Fruit fly (Drosophila melanogaster) whole organism, embryonic: Measurements from ENCODE around the gene Rab23.

Source experiments
- Bteb2 ChIP-seq: fragments of 200-800 bp; sonication (Bioruptor generic); optimal IDR thresholded peaks from 2 replicates; lab custom pipeline; 2016; ENCODE audit warnings: missing biosample characterization, missing genetic modification characterization
- CG11093 ChIP-seq: fragments of 200-800 bp; sonication (Bioruptor generic); IDR thresholded peaks from 3 replicates; pipeline ENCODE4 v1.3.6; 2022; ENCODE audit warnings: missing biosample characterization, missing genetic modification characterization
- CG11723 ChIP-seq: fragments of 200-800 bp; sonication (Bioruptor generic); optimal IDR thresholded peaks from 2 replicates; lab custom pipeline; 2017; ENCODE audit warnings: missing biosample characterization, mild to moderate bottlenecking, missing genetic modification characterization
- CG12769 ChIP-seq: fragments of 200-800 bp; sonication (Bioruptor generic); optimal IDR thresholded peaks from 2 replicates; lab custom pipeline; 2019; ENCODE audit warnings: missing biosample characterization, mild to moderate bottlenecking, missing genetic modification characterization, moderate library complexity
- CG13624 ChIP-seq: fragments of 200-800 bp; sonication (Bioruptor generic); optimal IDR thresholded peaks from 2 replicates; lab custom pipeline; 2016; ENCODE audit warnings: missing biosample characterization, missing genetic modification characterization
- CG14965 ChIP-seq: fragments of 200-800 bp; sonication (Bioruptor generic); optimal IDR thresholded peaks from 2 replicates; lab custom pipeline; 2016; ENCODE audit warnings: missing biosample characterization, missing genetic modification characterization, borderline replicate concordance
- CG17568 ChIP-seq: fragments of 200-800 bp; sonication (Bioruptor generic); optimal IDR thresholded peaks from 2 replicates; lab custom pipeline; 2018; ENCODE audit warnings: missing biosample characterization, mild to moderate bottlenecking, missing genetic modification characterization, moderate library complexity
- CG18619 ChIP-seq: fragments of 200-800 bp; sonication (Bioruptor generic); optimal IDR thresholded peaks from 3 replicates; lab custom pipeline; 2017; ENCODE audit warnings: missing biosample characterization, mild to moderate bottlenecking, missing genetic modification characterization
- CG34224 ChIP-seq: fragments of 200-800 bp; sonication (Bioruptor generic); IDR thresholded peaks from 3 replicates; pipeline ENCODE4 v1.3.6; 2022; ENCODE audit warnings: missing biosample characterization, missing genetic modification characterization; ENCODE audit not compliant: partially characterized antibody
- CG3995 ChIP-seq: fragments of 200-800 bp; sonication (Bioruptor generic); optimal IDR thresholded peaks from 3 replicates; lab custom pipeline; 2016; ENCODE audit warnings: missing biosample characterization, missing genetic modification characterization
- CG4424 ChIP-seq: fragments of 200-800 bp; sonication (Bioruptor generic); optimal IDR thresholded peaks from 3 replicates; lab custom pipeline; 2016; ENCODE audit warnings: missing biosample characterization, missing genetic modification characterization
- CG5245 ChIP-seq: fragments of 200-800 bp; sonication (Bioruptor generic); optimal IDR thresholded peaks from 3 replicates; lab custom pipeline; 2016; ENCODE audit warnings: missing biosample characterization, missing genetic modification characterization
- CG6175 ChIP-seq: fragments of 200-800 bp; sonication (Bioruptor generic); IDR thresholded peaks from 3 replicates; pipeline ENCODE4 v1.3.6; 2022; ENCODE audit warnings: missing biosample characterization, missing genetic modification characterization
- CG6254 ChIP-seq: fragments of 200-800 bp; sonication (Bioruptor generic); optimal IDR thresholded peaks from 3 replicates; lab custom pipeline; 2017; ENCODE audit warnings: mild to moderate bottlenecking, missing biosample characterization, missing genetic modification reagents, missing genetic modification characterization
- CG6683 ChIP-seq: fragments of 200-800 bp; sonication (Bioruptor generic); optimal IDR thresholded peaks from 2 replicates; lab custom pipeline; 2017; ENCODE audit warnings: missing biosample characterization, mild to moderate bottlenecking, missing genetic modification characterization, missing genetic modification reagents
- CG6689 ChIP-seq: fragments of 200-800 bp; sonication (Bioruptor generic); IDR thresholded peaks from 2 replicates; pipeline ENCODE4 v1.3.6; 2022; ENCODE audit warnings: missing biosample characterization, missing genetic modification characterization
- CG8388 ChIP-seq: fragments of 200-800 bp; sonication (Bioruptor generic); optimal IDR thresholded peaks from 2 replicates; lab custom pipeline; 2019; ENCODE audit warnings: missing biosample characterization, mild to moderate bottlenecking, missing genetic modification characterization, moderate library complexity
- CG8924 ChIP-seq: fragments of 200-800 bp; optimal IDR thresholded peaks from 3 replicates; lab custom pipeline; 2019; ENCODE audit warnings: missing biosample characterization, mild to moderate bottlenecking, missing genetic modification characterization, moderate library complexity
- CG9932 ChIP-seq: fragments of 200-800 bp; sonication (Bioruptor generic); IDR thresholded peaks from 2 replicates; pipeline ENCODE4 v1.3.6; 2022; ENCODE audit warnings: missing biosample characterization, missing genetic modification characterization
- Camta ChIP-seq: fragments of 200-800 bp; sonication (Bioruptor generic); optimal IDR thresholded peaks from 2 replicates; lab custom pipeline; 2016; ENCODE audit warnings: missing biosample characterization, missing genetic modification characterization
- Chrac-16 ChIP-seq: fragments of 200-800 bp; sonication (Bioruptor generic); optimal IDR thresholded peaks from 3 replicates; lab custom pipeline; 2016; ENCODE audit warnings: missing biosample characterization, missing genetic modification characterization
- Dfd ChIP-seq, 2 experiments: fragments of >200 bp; optimal IDR thresholded peaks; 2 replicates each; lab custom pipeline; 2017; ENCODE audit warnings: missing biosample characterization in 2 of 2, missing genetic modification characterization in 2 of 2
- Dip2 ChIP-seq: fragments of 200-800 bp; sonication (Bioruptor generic); IDR thresholded peaks from 2 replicates; pipeline ENCODE4 v1.3.6; 2022; ENCODE audit warnings: missing biosample characterization, missing genetic modification characterization
- Gug ChIP-seq: fragments of 200-800 bp; sonication (Bioruptor generic); IDR thresholded peaks from 4 replicates; pipeline ENCODE4 v1.3.6; 2022; ENCODE audit warnings: missing biosample characterization, missing genetic modification characterization
- H2.0 ChIP-seq: fragments of 200-800 bp; sonication (Bioruptor generic); IDR thresholded peaks from 2 replicates; pipeline ENCODE4 v1.3.6; 2022; ENCODE audit warnings: missing biosample characterization, missing genetic modification characterization
- HHEX ChIP-seq: fragments of 200-800 bp; sonication (Bioruptor generic); optimal IDR thresholded peaks from 3 replicates; lab custom pipeline; 2017; ENCODE audit warnings: missing biosample characterization, mild to moderate bottlenecking, missing genetic modification characterization, missing genetic modification reagents
- MBD-R2 ChIP-seq: fragments of 200-800 bp; sonication (Bioruptor generic); IDR thresholded peaks from 2 replicates; pipeline ENCODE4 v1.3.6; 2022; ENCODE audit warnings: missing biosample characterization, missing genetic modification characterization
- Meics ChIP-seq: fragments of 200-800 bp; sonication (Bioruptor generic); optimal IDR thresholded peaks from 2 replicates; lab custom pipeline; 2017; ENCODE audit warnings: missing biosample characterization, mild to moderate bottlenecking, missing genetic modification characterization
- Pdp1 ChIP-seq, 2 experiments: fragments of 200-800 bp; sonication (Bioruptor generic); optimal IDR thresholded peaks; 3 replicates each; lab custom pipeline; 2016; ENCODE audit warnings: missing biosample characterization in 2 of 2, missing genetic modification characterization in 2 of 2, mild to moderate bottlenecking in 1 of 2, moderate library complexity in 1 of 2
- Sry-δ ChIP-seq: fragments of 200-800 bp; sonication (Bioruptor generic); optimal IDR thresholded peaks from 2 replicates; lab custom pipeline; 2016; ENCODE audit warnings: missing biosample characterization, missing genetic modification characterization
- Ssrp ChIP-seq: fragments of 200-800 bp; sonication (Bioruptor generic); optimal IDR thresholded peaks from 2 replicates; lab custom pipeline; 2018; ENCODE audit warnings: missing biosample characterization, mild to moderate bottlenecking, missing genetic modification characterization, moderate library complexity
- Xbp1 ChIP-seq: fragments of 200-800 bp; sonication (Bioruptor generic); optimal IDR thresholded peaks from 3 replicates; lab custom pipeline; 2016; ENCODE audit warnings: missing biosample characterization, mild to moderate bottlenecking, missing genetic modification characterization
- al ChIP-seq: fragments of 200-800 bp; sonication (Bioruptor generic); IDR thresholded peaks from 2 replicates; pipeline ENCODE4 v1.3.6; 2022; ENCODE audit warnings: missing biosample characterization, missing genetic modification characterization
- ato ChIP-seq: fragments of 200-800 bp; sonication (Bioruptor generic); IDR thresholded peaks from 2 replicates; pipeline ENCODE4 v1.3.6; 2022; ENCODE audit warnings: missing biosample characterization, missing genetic modification characterization; ENCODE audit not compliant: partially characterized antibody
- btn ChIP-seq: fragments of 200-800 bp; sonication (Bioruptor generic); optimal IDR thresholded peaks from 2 replicates; lab custom pipeline; 2016; ENCODE audit warnings: missing biosample characterization, missing genetic modification characterization
- cad ChIP-seq: fragments of >200 bp; optimal IDR thresholded peaks from 2 replicates; lab custom pipeline; 2017; ENCODE audit warnings: missing biosample characterization, missing genetic modification characterization
- corto ChIP-seq: fragments of 200-800 bp; sonication (Bioruptor generic); optimal IDR thresholded peaks from 2 replicates; lab custom pipeline; 2016; ENCODE audit warnings: missing biosample characterization, mild to moderate bottlenecking, missing genetic modification characterization, moderate library complexity
- dpn ChIP-seq, 2 experiments: fragments of 200-800 bp; sonication (Bioruptor generic); optimal IDR thresholded peaks; 3 replicates each; lab custom pipeline; 2016; ENCODE audit warnings: missing biosample characterization in 2 of 2, missing genetic modification characterization in 2 of 2
- gsb-n ChIP-seq: fragments of 200-800 bp; sonication (Bioruptor generic); optimal IDR thresholded peaks from 3 replicates; lab custom pipeline; 2018; ENCODE audit warnings: missing biosample characterization, mild to moderate bottlenecking, missing genetic modification characterization
- h ChIP-seq: fragments of >200 bp; optimal IDR thresholded peaks from 2 replicates; lab custom pipeline; 2017
- jumu ChIP-seq: fragments of 200-800 bp; sonication (Bioruptor generic); optimal IDR thresholded peaks from 3 replicates; lab custom pipeline; 2016; ENCODE audit warnings: missing biosample characterization, missing genetic modification characterization
- pzg ChIP-seq: fragments of 200-800 bp; sonication (Bioruptor generic); optimal IDR thresholded peaks from 3 replicates; lab custom pipeline; 2018; ENCODE audit warnings: missing biosample characterization, mild to moderate bottlenecking, missing genetic modification characterization, moderate library complexity
- ro ChIP-seq: fragments of 200-800 bp; sonication (Bioruptor generic); IDR thresholded peaks from 2 replicates; pipeline ENCODE4 v1.3.6; 2022; ENCODE audit warnings: missing biosample characterization, missing genetic modification characterization
- sens ChIP-seq: fragments of 200-800 bp; sonication (Bioruptor generic); peaks from one replicate; lab custom pipeline; 2016; ENCODE audit warnings: missing biosample characterization, missing genetic modification characterization
- sr ChIP-seq: fragments of 200-800 bp; sonication (Bioruptor generic); IDR thresholded peaks from 3 replicates; pipeline ENCODE4 v1.3.6; 2022; ENCODE audit warnings: missing biosample characterization, missing genetic modification characterization
- zen ChIP-seq: fragments of 200-800 bp; sonication (Bioruptor generic); optimal IDR thresholded peaks from 3 replicates; lab custom pipeline; 2018; ENCODE audit warnings: missing biosample characterization, mild to moderate bottlenecking, missing genetic modification characterization, moderate library complexity
- zen2 ChIP-seq: fragments of 200-800 bp; sonication (Bioruptor generic); IDR thresholded peaks from 3 replicates; pipeline ENCODE4 v1.3.6; 2022; ENCODE audit warnings: missing biosample characterization, missing genetic modification characterization; ENCODE audit not compliant: partially characterized antibody

Rab23 gene

DNA sequence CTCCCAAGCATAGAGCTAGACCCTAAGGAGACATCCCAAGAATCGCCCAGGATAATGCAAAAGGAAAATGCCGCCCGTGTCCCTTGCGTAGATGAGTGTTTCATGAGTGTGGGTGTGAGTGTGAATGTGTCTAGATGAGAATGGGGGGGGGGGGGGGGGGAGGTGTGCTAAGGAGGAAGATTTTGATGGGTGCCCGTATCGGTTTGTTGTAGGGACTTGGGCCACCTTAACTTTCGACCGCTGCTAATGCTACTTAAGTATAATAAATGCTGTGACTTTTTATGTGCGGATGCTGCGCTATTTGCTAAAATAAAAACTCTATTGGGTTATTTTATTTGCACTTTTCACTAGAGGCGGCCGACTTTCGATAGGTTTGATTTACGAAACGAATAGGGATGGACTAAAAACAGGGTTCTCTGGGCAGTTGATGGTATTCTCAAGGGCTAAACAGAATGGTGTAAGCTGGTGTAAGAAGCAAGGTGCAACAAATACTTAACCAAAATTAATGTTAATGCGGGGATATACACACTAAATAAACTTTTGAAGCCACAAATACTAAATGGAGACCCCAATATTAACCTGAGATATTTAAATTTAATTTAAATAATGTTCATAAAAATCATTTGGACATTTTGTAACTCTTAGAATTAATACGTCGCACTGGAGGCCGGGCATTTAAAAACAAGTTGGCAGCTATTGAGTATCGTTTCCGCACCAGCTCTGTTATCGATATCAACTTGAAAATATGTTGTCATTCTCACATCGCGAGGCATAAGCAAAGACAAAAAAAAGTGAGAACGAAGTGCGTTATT is 16.1 kb downstream of the Rab23 start, which contains the start of the genes Xe7 and Atg17 (continued):
- TF ChIP-seq CG11723 (GFP tag; lab: Kevin White, UChicago): peak; percentile 87
- no peak for TF ChIP-seq ato (GFP tag; lab: Robert Waterston, UW)
- peak; percentile 97 for TF ChIP-seq Gug (GFP tag; lab: Robert Waterston, UW)
- peak; percentile 87 for TF ChIP-seq jumu (GFP tag; lab: Kevin White, UChicago)
- peak; percentile 74 for TF ChIP-seq ro
- no peak for TF ChIP-seq gsb-n
- no peak for TF ChIP-seq cad
- TF ChIP-seq HHEX: peak; percentile 85
- TF ChIP-seq Dfd (GFP tag; optimal IDR thresholded peaks at IDR 0.05; lab: Kevin White, UChicago): peak in 1 of 2 experiments; percentile 93
- peak; percentile 96 for TF ChIP-seq Chrac-16 (GFP tag; lab: Kevin White, UChicago)
- TF ChIP-seq Camta (GFP tag; lab: Kevin White, UChicago): peak; percentile 84
- TF ChIP-seq CG11093 (GFP tag; lab: Robert Waterston, UW): peak; percentile 94
- peak; percentile 52; the same call in 1 of the 2 replicates for TF ChIP-seq Dip2
- no peak for TF ChIP-seq CG14965 (GFP tag; lab: Kevin White, UChicago)
- TF ChIP-seq CG12769: peak; percentile 85
- peak; percentile 72 for TF ChIP-seq CG5245 (GFP tag; lab: Kevin White, UChicago)

DNA sequence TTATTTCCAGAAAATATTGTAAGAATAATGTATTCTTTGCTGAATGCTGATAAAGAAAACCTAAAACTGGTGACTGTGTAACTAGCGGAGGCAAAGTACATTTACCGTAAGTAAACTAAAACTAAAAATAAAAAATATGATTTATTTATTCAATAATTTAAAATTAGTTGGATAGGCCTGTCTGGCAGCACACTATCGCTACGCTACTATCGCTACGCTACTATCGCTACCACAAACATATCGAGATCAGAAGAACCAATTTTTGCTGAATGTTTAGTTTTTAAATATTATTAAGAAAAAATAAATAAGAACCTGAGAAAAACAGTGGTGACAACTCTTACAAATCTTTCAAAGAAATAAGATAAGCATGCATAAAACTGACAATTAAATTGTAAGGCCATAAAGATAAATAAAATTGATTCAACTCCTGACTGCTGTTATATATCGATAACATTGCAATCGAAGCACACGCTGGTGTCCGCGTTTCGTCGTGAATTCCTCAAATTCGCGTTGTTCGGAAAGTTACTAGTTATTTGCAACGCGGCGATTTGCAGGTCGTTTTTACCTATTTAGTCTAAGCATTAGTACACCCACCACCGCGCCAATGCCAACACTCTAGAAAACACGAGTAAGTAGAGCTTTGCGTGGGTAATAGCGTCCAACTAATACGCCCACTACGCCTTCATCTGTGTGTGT is 24.9 kb downstream of the Rab23 start, which contains the start of gene Wdr33:
Gene Wdr33, plus strand, starts transcription at position 438 of the 696 bp plus-strand sequence.
- TF ChIP-seq CG9932 (peak; percentile 46; the same call in 1 of the 2 replicates), CG6689 (0 out of 2 replicates have a peak, but pooled peaks have one; percentile 4), btn (GFP tag; lab: Kevin White, UChicago) (no peak), Ssrp (peak; percentile 54), dpn (GFP tag; optimal IDR thresholded peaks at IDR 0.05; lab: Kevin White, UChicago) (no peak), CG17568 (no peak), al (GFP tag; lab: Robert Waterston, UW) (peak; percentile 28; the same call in 1 of the 2 replicates), Pdp1 (GFP tag; optimal IDR thresholded peaks at IDR 0.05; lab: Kevin White, UChicago) (peak in 1 of 2 experiments; percentile 0), zen2 (GFP tag; lab: Robert Waterston, UW) (peak; percentile 70; the same call in 1 of the 3 replicates), CG8388 (GFP tag; lab: Kevin White, UChicago) (peak; percentile 24), Meics (GFP tag; lab: Kevin White, UChicago) (peak; percentile 34), CG34224 (GFP tag; lab: Robert Waterston, UW) (peak; percentile 82), corto (GFP tag; lab: Kevin White, UChicago) (peak; percentile 45), CG18619 (GFP tag; lab: Kevin White, UChicago) (peak; percentile 1), sr (0 out of 3 replicates have a peak, but pooled peaks have one; percentile 25), MBD-R2 (GFP tag; lab: Robert Waterston, UW) (peak; percentile 51), CG6175 (GFP tag; lab: Robert Waterston, UW) (no peak), Chrac-16 (GFP tag; lab: Kevin White, UChicago) (peak; percentile 7), CG6254 (no peak), CG13624 (GFP tag; lab: Kevin White, UChicago) (no peak), CG8924 (peak; percentile 36), Bteb2 (GFP tag; lab: Kevin White, UChicago) (peak; percentile 15), H2.0 (GFP tag; lab: Robert Waterston, UW) (peak; percentile 21; the same call in 1 of the 2 replicates), CG6683 (GFP tag; lab: Kevin White, UChicago) (no peak), sens (GFP tag; lab: Kevin White, UChicago) (peak; percentile 77), CG4424 (GFP tag; lab: Kevin White, UChicago) (peak; percentile 48), pzg (GFP tag; lab: Kevin White, UChicago) (peak; percentile 33), Xbp1 (peak; percentile 52), CG3995 (GFP tag; lab: Kevin White, UChicago) (peak; percentile 60), zen (tag; lab: Kevin White, UChicago) (no peak), Sry-δ (GFP tag; lab: Kevin White, UChicago) (peak; percentile 16), h (lab: Kevin White, UChicago) (no peak)
